Worm (Caenorhabditis elegans) whole organism, early embryonic: ENCODE data around the gene srx-92.

Experiments
- B0310.2 ChIP-seq: sonication (generic microtip); optimal IDR thresholded peaks from 2 replicates; lab custom pipeline; 2016; ENCODE audit warnings: mild to moderate bottlenecking, missing genetic modification characterization, missing compliant biosample characterization
- aly-1 ChIP-seq: sonication (generic microtip); optimal IDR thresholded peaks from 2 replicates; lab custom pipeline; 2016; ENCODE audit warnings: missing genetic modification characterization, missing compliant biosample characterization
- ama-1 ChIP-seq: fragments of 150-350 bp; optimal IDR thresholded peaks from 2 replicates; lab custom pipeline; 2014
- ceh-13 ChIP-seq: fragments of 200-800 bp; sonication (Bioruptor generic); optimal IDR thresholded peaks from 2 replicates; lab custom pipeline; 2018; ENCODE audit warnings: mild to moderate bottlenecking, missing genetic modification characterization, missing compliant biosample characterization
- ceh-36 ChIP-seq: sonication (generic microtip); optimal IDR thresholded peaks from 2 replicates; lab custom pipeline; 2016; ENCODE audit warnings: missing genetic modification characterization, inconsistent platforms, missing compliant biosample characterization
- ets-7 ChIP-seq: sonication (generic microtip); optimal IDR thresholded peaks from 2 replicates; lab custom pipeline; 2016; ENCODE audit warnings: missing genotype, missing genetic modification characterization, missing compliant biosample characterization
- flt-1 ChIP-seq: fragments of 200-800 bp; sonication (Bioruptor generic); IDR thresholded peaks from 2 replicates; pipeline ENCODE4 v1.3.6; 2022; ENCODE audit warnings: missing genetic modification characterization, missing compliant biosample characterization
- hnd-1 ChIP-seq: sonication (generic microtip); optimal IDR thresholded peaks from 2 replicates; lab custom pipeline; 2016; ENCODE audit warnings: missing genetic modification characterization, missing compliant biosample characterization
- scrt-1 ChIP-seq: fragments of 200-800 bp; sonication (Bioruptor generic); IDR thresholded peaks from 2 replicates; pipeline ENCODE4 v1.3.6; 2022; ENCODE audit warnings: missing genetic modification characterization, missing compliant biosample characterization
- sea-1 ChIP-seq: fragments of 200-800 bp; sonication (Bioruptor generic); conservative IDR thresholded peaks from 2 replicates; pipeline ENCODE4 v1.3.6; 2022; ENCODE audit warnings: missing genetic modification characterization, missing compliant biosample characterization
- tbx-37 ChIP-seq: fragments of 200-800 bp; sonication (Bioruptor generic); conservative IDR thresholded peaks from 2 replicates; pipeline ENCODE4 v1.3.6; 2022; ENCODE audit warnings: missing genetic modification reagents, missing genetic modification characterization, missing compliant biosample characterization
- tra-4 ChIP-seq: sonication (generic microtip); optimal IDR thresholded peaks from 2 replicates; lab custom pipeline; 2017; ENCODE audit warnings: missing genetic modification characterization, missing compliant biosample characterization

ce11 chrV:7295270-7295669 lies 29.9 kb downstream of the srx-92 start, which contains the start of gene F07G11.4:
- TF ChIP-seq ets-7 = no peak
- TF ChIP-seq ceh-36 (tag; lab: Kevin White, UChicago) = no peak
- TF ChIP-seq ceh-13 (GFP tag; lab: Kevin White, UChicago) = no peak
- no peak for TF ChIP-seq flt-1 (GFP tag; lab: Robert Waterston, UW)
- no peak for TF ChIP-seq sea-1 (GFP tag; lab: Robert Waterston, UW)
- no peak for TF ChIP-seq tbx-37 (GFP tag; lab: Robert Waterston, UW)
- no peak for TF ChIP-seq scrt-1 (GFP tag; lab: Robert Waterston, UW)
- TF ChIP-seq ama-1 (lab: Kevin White, UChicago) = no peak
- no peak for TF ChIP-seq B0310.2 (tag; lab: Kevin White, UChicago)
- TF ChIP-seq aly-1 (tag; lab: Kevin White, UChicago) = no peak
- no peak for TF ChIP-seq tra-4 (tag; lab: Kevin White, UChicago)
- no peak for TF ChIP-seq hnd-1 (tag; lab: Kevin White, UChicago)
